Comparison of ENCODE assay signal across 1 fruit fly cellular context in the genomic region with DNA sequence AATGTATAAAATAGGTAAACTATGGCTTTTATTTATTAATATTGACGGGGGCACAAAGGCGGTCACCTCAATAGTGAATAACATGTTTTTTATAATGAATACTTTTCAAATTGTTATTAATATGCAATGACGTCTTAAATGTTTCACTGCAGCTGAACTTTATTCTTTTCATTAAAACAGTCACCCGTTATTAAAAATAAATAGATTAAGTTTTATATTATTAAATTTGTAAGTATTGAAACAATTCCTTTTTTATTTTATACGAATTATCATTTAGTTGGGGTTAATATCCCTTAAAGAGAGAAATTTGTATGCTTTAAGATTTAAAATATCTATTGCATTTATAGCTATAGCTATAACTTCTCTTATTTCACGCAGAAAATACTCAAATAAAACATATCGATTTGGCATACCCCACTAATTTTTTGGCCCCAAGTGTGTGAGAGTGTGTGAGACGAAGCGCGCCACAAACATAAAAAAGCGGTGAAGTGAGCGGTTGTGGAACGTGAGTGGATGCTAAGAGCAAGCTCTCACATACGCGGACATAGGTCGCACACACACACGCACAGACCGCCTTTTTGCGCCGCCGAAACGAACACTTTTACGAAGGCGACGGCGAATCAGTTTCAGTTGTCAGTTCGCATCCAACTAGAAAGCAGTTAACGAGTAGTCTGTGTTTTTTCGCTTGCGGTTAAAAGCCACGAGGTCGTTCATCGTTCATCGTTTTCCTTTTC.
A peak's percentile ranks its signal among the peaks of the same experiment; 100 is the strongest.
TF ChIP-seq lines count a peak whose summit lies in the region.

A gene (plus strand): TSS at position 626 of the 734 bp plus-strand sequence.

TF ChIP-seq in whole organism, embryonic, 481 proteins besides CTCF, POLR2A, EP300 and RAD21 (continued from another document):
- TF ChIP-seq CG6254 (GFP tag; optimal IDR thresholded peaks at IDR 0.05; lab: Kevin White, UChicago) (peak; percentile 74), org-1 (GFP tag; optimal IDR thresholded peaks at IDR 0.05; lab: Kevin White, UChicago) (peak; percentile 82), CG11696 (GFP tag; IDR thresholded peaks at IDR 0.05; lab: Robert Waterston, UW) (peak; percentile 97), CG4854 (GFP tag; optimal IDR thresholded peaks at IDR 0.05; lab: Kevin White, UChicago) (no peak), Oli (tag; optimal IDR thresholded peaks at IDR 0.05; lab: Kevin White, UChicago) (peak; percentile 89), usp (GFP tag; optimal IDR thresholded peaks at IDR 0.05; lab: Kevin White, UChicago) (no peak), Bgb (GFP tag; IDR thresholded peaks at IDR 0.05; lab: Robert Waterston, UW; ENCODE audit: partially characterized antibody) (peak; percentile 64), CG12299 (tag; optimal IDR thresholded peaks at IDR 0.05; lab: Kevin White, UChicago) (peak; percentile 77), Neu2 (GFP tag; optimal IDR thresholded peaks at IDR 0.05; lab: Kevin White, UChicago; ENCODE audit: borderline replicate concordance) (no peak), mld (GFP tag; IDR thresholded peaks at IDR 0.05; lab: Robert Waterston, UW; ENCODE audit: partially characterized antibody) (no peak), CG34422 (GFP tag; IDR thresholded peaks at IDR 0.05; lab: Robert Waterston, UW) (peak; percentile 28; the same call in 1 of the 3 replicates), pnt (GFP tag; optimal IDR thresholded peaks at IDR 0.05; lab: Kevin White, UChicago) (peak; percentile 20), gt (GFP tag; IDR thresholded peaks at IDR 0.05; lab: Robert Waterston, UW) (no peak), PHDP (tag; optimal IDR thresholded peaks at IDR 0.05; lab: Kevin White, UChicago) (peak; percentile 88), zen (tag; optimal IDR thresholded peaks at IDR 0.05; lab: Kevin White, UChicago) (peak; percentile 48), pb (GFP tag; optimal IDR thresholded peaks at IDR 0.05; lab: Kevin White, UChicago) (no peak), cad (GFP tag; optimal IDR thresholded peaks at IDR 0.05; lab: Kevin White, UChicago) (no peak), CG12236 (GFP tag; optimal IDR thresholded peaks at IDR 0.05; lab: Kevin White, UChicago) (no peak), vfl (GFP tag; optimal IDR thresholded peaks at IDR 0.05; lab: Kevin White, UChicago) (no peak), CG12659 (GFP tag; optimal IDR thresholded peaks at IDR 0.05; lab: Kevin White, UChicago) (peak; percentile 96)
